Worm (Caenorhabditis elegans) whole organism, L3 larva: ENCODE measurements around the gene F31E3.6.
A peak's percentile ranks its signal among the peaks of the same experiment; 100 is the strongest.
"Not testable (repeated sequence)": the region's sequence is repeated elsewhere in the genome, so short reads cannot be mapped to it uniquely, and the experiment has no call there.

ENCODE experiments used
- ZK546.5 ChIP-seq: sonication (generic microtip); optimal IDR thresholded peaks from 2 replicates; lab custom pipeline; 2017; ENCODE audit warnings: missing biosample characterization, missing genetic modification characterization
- aly-2 ChIP-seq: fragments of 150-350 bp; optimal IDR thresholded peaks from 2 replicates; lab custom pipeline; 2014; ENCODE audit warnings: missing biosample characterization, missing genetic modification characterization
- ama-1 ChIP-seq: fragments of 150-350 bp; optimal IDR thresholded peaks from 2 replicates; lab custom pipeline; 2018
- ceh-28 ChIP-seq: fragments of 150-350 bp; optimal IDR thresholded peaks from 2 replicates; lab custom pipeline; 2014; ENCODE audit warnings: missing biosample characterization, missing genetic modification reagents, missing genetic modification characterization
- ceh-82 ChIP-seq: fragments of 150-350 bp; optimal IDR thresholded peaks from 2 replicates; lab custom pipeline; 2014; ENCODE audit warnings: missing biosample characterization, missing genetic modification characterization
- ceh-9 ChIP-seq: sonication (generic microtip); optimal IDR thresholded peaks from 2 replicates; lab custom pipeline; 2018; ENCODE audit warnings: missing biosample characterization, missing genetic modification characterization
- egl-5 ChIP-seq: fragments of 150-350 bp; optimal IDR thresholded peaks from 2 replicates; lab custom pipeline; 2017; ENCODE audit warnings: missing biosample characterization, missing genetic modification reagents, missing genetic modification characterization, inconsistent platforms
- elt-1 ChIP-seq: fragments of 150-350 bp; optimal IDR thresholded peaks from 2 replicates; lab custom pipeline; 2014; ENCODE audit warnings: missing biosample characterization, missing genetic modification characterization
- elt-2 ChIP-seq: sonication (generic microtip); optimal IDR thresholded peaks from 2 replicates; lab custom pipeline; 2016; ENCODE audit warnings: missing genetic modification reagents, mild to moderate bottlenecking, missing genetic modification characterization, missing compliant biosample characterization
- elt-3 ChIP-seq, 3 experiments: fragments of 150-350 bp in 1 of 3; sonication (generic microtip) in 2 of 3; optimal IDR thresholded peaks; 2 replicates in 2 of 3; 4 replicates in 1 of 3; lab custom pipeline; 2014 to 2017; ENCODE audit warnings: missing biosample characterization in 3 of 3, missing genetic modification characterization in 3 of 3
- eor-1 ChIP-seq, 2 experiments: fragments of 150-350 bp; optimal IDR thresholded peaks; 2 replicates each; lab custom pipeline; 2014 to 2018; ENCODE audit warnings: missing biosample characterization in 2 of 2, missing genetic modification characterization in 2 of 2
- fos-1 ChIP-seq: fragments of 150-350 bp; optimal IDR thresholded peaks from 2 replicates; lab custom pipeline; 2014; ENCODE audit warnings: missing biosample characterization, missing genetic modification characterization
- jun-1 ChIP-seq: fragments of 150-350 bp; optimal IDR thresholded peaks from 2 replicates; lab custom pipeline; 2014; ENCODE audit warnings: missing biosample characterization, missing genetic modification reagents, missing genetic modification characterization
- lin-15B ChIP-seq: fragments of 150-350 bp; optimal IDR thresholded peaks from 2 replicates; lab custom pipeline; 2014; ENCODE audit warnings: missing biosample characterization, missing genetic modification characterization
- lsy-12 ChIP-seq: sonication (generic microtip); optimal IDR thresholded peaks from 2 replicates; lab custom pipeline; 2016; ENCODE audit warnings: mild to moderate bottlenecking, missing genetic modification characterization, missing compliant biosample characterization
- mml-1 ChIP-seq: fragments of 150-350 bp; sonication (generic microtip); optimal IDR thresholded peaks from 3 replicates; lab custom pipeline; 2014; ENCODE audit warnings: missing biosample characterization, missing genetic modification characterization
- nfya-1 ChIP-seq: sonication (generic microtip); optimal IDR thresholded peaks from 2 replicates; lab custom pipeline; 2017; ENCODE audit warnings: missing genetic modification characterization, mild to moderate bottlenecking, missing compliant biosample characterization, antibody characterized with exemption, moderate library complexity; ENCODE audit not compliant: insufficient read depth
- nhr-11 ChIP-seq: fragments of 150-350 bp; optimal IDR thresholded peaks from 2 replicates; lab custom pipeline; 2014; ENCODE audit warnings: missing biosample characterization, missing genetic modification characterization
- nhr-12 ChIP-seq: fragments of 150-350 bp; optimal IDR thresholded peaks from 2 replicates; lab custom pipeline; 2014; ENCODE audit warnings: missing biosample characterization, missing genetic modification characterization
- nhr-23 ChIP-seq: fragments of 150-350 bp; optimal IDR thresholded peaks from 2 replicates; lab custom pipeline; 2014; ENCODE audit warnings: missing biosample characterization, missing genetic modification reagents, missing genetic modification characterization
- nhr-237 ChIP-seq: fragments of 150-350 bp; optimal IDR thresholded peaks from 2 replicates; lab custom pipeline; 2014; ENCODE audit warnings: missing biosample characterization, missing genetic modification characterization
- nhr-25 ChIP-seq: sonication (generic microtip); optimal IDR thresholded peaks from 2 replicates; lab custom pipeline; 2017; ENCODE audit warnings: missing biosample characterization, missing genetic modification characterization
- nhr-28 ChIP-seq: fragments of 150-350 bp; optimal IDR thresholded peaks from 2 replicates; lab custom pipeline; 2014; ENCODE audit warnings: missing biosample characterization, missing genetic modification characterization
- nhr-43 ChIP-seq: sonication (generic microtip); optimal IDR thresholded peaks from 2 replicates; lab custom pipeline; 2016; ENCODE audit warnings: mild to moderate bottlenecking, missing genetic modification characterization, missing compliant biosample characterization; ENCODE audit not compliant: poor library complexity, severe bottlenecking
- nhr-67 ChIP-seq: fragments of 150-350 bp; optimal IDR thresholded peaks from 2 replicates; lab custom pipeline; 2014; ENCODE audit warnings: missing biosample characterization, missing genetic modification characterization
- nhr-76 ChIP-seq: fragments of 150-350 bp; sonication (generic microtip); optimal IDR thresholded peaks from 5 replicates; lab custom pipeline; 2014; ENCODE audit warnings: missing biosample characterization, missing genetic modification characterization
- nhr-77 ChIP-seq: fragments of 150-350 bp; optimal IDR thresholded peaks from 2 replicates; lab custom pipeline; 2014; ENCODE audit warnings: missing biosample characterization, missing genetic modification characterization
- pha-4 ChIP-seq: fragments of 150-350 bp; optimal IDR thresholded peaks from 2 replicates; lab custom pipeline; 2014; ENCODE audit warnings: missing biosample characterization, missing genetic modification reagents, missing genetic modification characterization
- pqm-1 ChIP-seq: fragments of 150-350 bp; optimal IDR thresholded peaks from 2 replicates; lab custom pipeline; 2017; ENCODE audit warnings: missing biosample characterization, missing genetic modification characterization, inconsistent platforms
- sea-2 ChIP-seq: fragments of 150-350 bp; sonication (generic microtip); optimal IDR thresholded peaks from 4 replicates; lab custom pipeline; 2014; ENCODE audit warnings: missing biosample characterization, missing genetic modification reagents, missing genetic modification characterization
- snpc-4 ChIP-seq: fragments of 150-350 bp; optimal IDR thresholded peaks from 2 replicates; lab custom pipeline; 2014; ENCODE audit warnings: missing biosample characterization, missing genetic modification characterization
- unc-62 ChIP-seq: fragments of 150-350 bp; sonication (generic microtip); optimal IDR thresholded peaks from 4 replicates; lab custom pipeline; 2014; ENCODE audit warnings: missing biosample characterization, missing genetic modification reagents, missing genetic modification characterization
- ztf-4 ChIP-seq: fragments of 150-350 bp; optimal IDR thresholded peaks from 2 replicates; lab custom pipeline; 2014; ENCODE audit warnings: missing biosample characterization, missing genetic modification characterization

F31E3.6 gene

DNA sequence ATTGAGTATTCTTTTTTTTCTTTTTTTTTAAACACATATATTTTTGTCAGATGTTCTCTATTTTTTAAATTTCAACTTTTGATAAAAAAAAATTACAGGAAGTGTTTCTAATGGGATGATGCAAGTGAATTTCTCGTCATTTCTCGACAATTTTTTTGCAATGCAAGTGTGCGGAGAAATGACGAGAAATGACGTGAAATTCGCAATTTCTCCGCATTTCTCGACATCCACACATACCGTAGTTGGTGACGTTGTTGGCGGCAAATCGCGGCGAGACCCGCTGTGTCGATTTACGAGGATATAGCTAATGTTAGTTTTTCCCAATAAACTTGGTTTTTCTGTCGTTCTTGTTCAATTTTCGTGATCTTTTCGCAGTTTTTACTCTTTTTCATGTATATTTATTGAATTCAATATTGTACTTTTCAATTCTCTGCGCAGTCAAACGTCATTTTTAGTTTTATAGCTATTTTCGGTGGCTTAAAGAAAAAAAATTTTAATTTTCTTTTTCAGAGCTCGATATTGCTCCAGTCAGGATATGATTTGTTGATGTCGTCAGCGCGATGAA, at the start of gene F31E3.6:
TSS of gene F31E3.6 (plus strand) at position 93 of the 565 bp plus-strand sequence.
- TF ChIP-seq ZK546.5, fos-1, aly-2 (tag; lab: Kevin White, UChicago): not testable (repeated sequence)
- TF ChIP-seq, all 47 proteins: peak for 0; not testable (repeated sequence) for 47

DNA sequence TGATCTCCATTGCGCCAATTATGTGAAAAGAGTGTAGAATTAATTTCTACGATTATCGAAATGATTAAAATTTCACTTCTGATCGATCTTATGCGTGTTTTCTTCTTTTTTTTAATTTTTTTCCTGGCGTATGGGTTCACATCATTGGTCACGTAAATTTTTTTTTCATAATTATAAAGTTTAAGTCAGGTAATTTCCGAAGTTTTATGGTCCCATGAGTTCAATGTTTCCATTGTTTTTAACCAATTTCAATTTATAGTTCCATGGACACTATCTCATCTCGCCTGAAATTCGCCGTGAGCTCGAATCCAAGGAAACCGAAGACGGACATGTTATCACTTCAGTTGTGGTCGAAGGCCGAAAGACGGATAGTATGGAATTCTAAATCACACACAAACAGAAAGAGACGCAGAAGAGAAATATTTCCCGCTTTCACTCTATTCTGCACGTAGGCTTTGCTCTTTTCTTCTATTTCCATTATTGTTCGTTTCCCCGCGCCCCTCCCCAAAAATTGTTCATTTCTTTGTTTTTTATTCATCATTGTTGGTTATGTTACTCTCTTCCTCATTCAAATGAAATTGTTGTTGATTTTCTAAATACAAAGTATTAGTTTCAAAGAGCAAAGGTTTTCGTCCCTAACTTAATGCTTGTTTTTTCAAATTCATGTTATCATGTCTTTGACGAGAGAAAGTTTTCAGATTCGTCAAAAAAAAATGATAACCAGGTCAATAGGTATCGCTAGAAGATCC, 46.4 kb upstream of the F31E3.6 start, which contains the start of the genes F57B9.8 and coq-2:
TSS of gene F57B9.8 (minus strand) at position 51 of the 749 bp plus-strand sequence.
TSS of gene coq-2 (plus strand) at position 699 of the 749 bp plus-strand sequence.
- TF ChIP-seq elt-3 (tag; optimal IDR thresholded peaks at IDR 0.05; lab: Kevin White, UChicago) (no peak), nhr-25 (tag; lab: Kevin White, UChicago) (no peak), ztf-4 (no peak), pqm-1 (tag; lab: Kevin White, UChicago) (no peak), lsy-12 (tag; lab: Kevin White, UChicago) (no peak), unc-62 (no peak), nhr-43 (tag; lab: Kevin White, UChicago) (no peak), nhr-77 (tag; lab: Kevin White, UChicago) (no peak), elt-2 (tag; lab: Kevin White, UChicago) (no peak), ceh-28 (tag; lab: Kevin White, UChicago) (no peak), sea-2 (GFP tag; lab: Kevin White, UChicago) (no peak), eor-1 (tag; optimal IDR thresholded peaks at IDR 0.05; lab: Kevin White, UChicago) (no peak), fos-1 (tag; lab: Kevin White, UChicago) (no peak), nhr-76 (tag; lab: Kevin White, UChicago) (no peak), ceh-9 (no peak), egl-5 (tag; lab: Kevin White, UChicago) (no peak), nhr-28 (no peak)

DNA sequence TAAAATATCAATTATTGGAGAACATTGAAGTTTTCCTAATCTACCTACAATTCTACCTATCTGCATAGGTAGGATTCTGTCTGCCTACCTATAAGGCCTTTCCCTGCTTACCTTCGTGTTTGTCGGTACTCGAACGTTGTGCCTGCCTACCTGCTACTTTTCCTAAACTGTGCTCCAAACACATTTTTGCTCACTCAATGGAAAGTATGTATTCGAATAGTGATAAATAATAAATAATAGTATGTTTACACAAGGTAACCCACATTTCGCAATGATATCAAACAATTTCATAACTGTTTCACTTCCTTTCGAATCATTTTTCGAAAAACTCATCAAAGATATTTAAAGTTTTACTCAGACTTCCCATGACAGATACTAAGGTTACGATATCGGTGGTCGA, 42.4 kb upstream of the F31E3.6 start, which contains the start of gene F57B9.3:
TSS of gene F57B9.3 (plus strand) at position 301 of the 400 bp plus-strand sequence.
- no peak for TF ChIP-seq pqm-1 (tag; lab: Kevin White, UChicago)
- TF ChIP-seq pha-4: peak; percentile 43

DNA sequence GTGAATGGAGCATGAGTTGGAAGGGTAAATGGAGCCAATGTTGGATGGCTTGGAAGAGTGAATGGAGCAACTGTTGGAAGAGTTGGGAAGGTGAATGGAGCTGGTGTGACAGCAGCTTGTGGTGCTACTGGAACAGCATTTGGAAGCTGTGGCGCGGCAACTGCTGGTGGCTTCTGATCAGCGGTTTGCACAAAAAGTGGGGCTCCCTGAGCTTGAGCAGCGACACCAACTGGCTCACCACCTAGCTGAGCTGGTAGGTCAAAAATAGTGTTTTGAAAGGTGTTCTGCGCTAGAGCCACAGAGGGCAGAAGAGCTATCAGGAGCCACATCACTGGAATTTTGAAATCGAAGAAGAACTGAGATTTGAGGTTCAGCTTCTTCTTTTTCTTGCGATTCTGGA, 36.6 kb upstream of the F31E3.6 start:
- TF ChIP-seq snpc-4 (tag; lab: Kevin White, UChicago) (no peak), lin-15B (tag; lab: Kevin White, UChicago) (no peak), unc-62 (no peak), elt-1 (no peak), ceh-28 (tag; lab: Kevin White, UChicago) (no peak), eor-1 (tag; optimal IDR thresholded peaks at IDR 0.05; lab: Kevin White, UChicago) (no peak), nhr-23 (tag; lab: Kevin White, UChicago) (no peak), nhr-28 (no peak)

DNA sequence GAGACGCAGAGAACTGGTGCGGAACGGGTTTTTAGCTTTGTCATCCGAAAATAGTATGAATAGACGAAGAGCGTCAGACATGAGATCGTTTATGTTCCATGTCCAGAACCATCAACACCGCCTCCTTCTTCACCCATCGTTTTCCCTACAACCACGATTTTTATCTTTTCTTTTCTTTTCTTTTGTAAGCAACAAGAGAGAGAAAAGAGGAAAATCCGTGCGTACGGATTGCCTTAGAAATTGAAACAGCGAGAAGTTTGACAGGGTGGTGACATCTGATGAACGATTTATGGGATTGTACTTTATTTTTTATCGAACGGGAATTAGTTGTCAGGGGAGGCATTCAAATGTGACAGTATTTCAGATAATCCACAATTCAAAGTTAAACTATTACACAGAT, 36.1 kb upstream of the F31E3.6 start, which contains the start of gene abu-13:
TSS of gene abu-13 (minus strand) at position 152 of the 400 bp plus-strand sequence.
- TF ChIP-seq nhr-43 (tag; lab: Kevin White, UChicago): no peak
- TF ChIP-seq nhr-23 (tag; lab: Kevin White, UChicago): peak; percentile 46

DNA sequence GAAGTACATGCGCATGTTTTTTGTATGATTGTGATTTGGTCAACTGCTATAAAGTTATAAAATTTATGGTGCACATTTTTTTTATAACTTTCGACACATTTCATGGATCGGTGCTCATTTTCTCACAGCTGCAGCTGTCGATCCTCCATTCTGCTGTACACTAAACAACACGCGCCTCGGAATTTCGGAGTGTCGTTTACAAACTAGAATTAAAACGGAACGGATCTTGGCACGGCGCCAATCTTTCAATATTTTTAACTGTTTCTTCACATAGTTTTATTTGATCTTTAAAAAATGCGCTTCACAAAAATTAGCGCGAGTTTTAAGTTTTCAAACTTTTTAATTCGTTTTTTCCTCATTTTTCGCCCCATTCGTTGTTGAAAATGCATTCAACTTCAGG, 35.5 kb upstream of the F31E3.6 start, which contains the start of gene let-711:
TSS of gene let-711 (plus strand) at position 337 of the 400 bp plus-strand sequence.
- TF ChIP-seq ama-1 (lab: Kevin White, UChicago) (no peak), mml-1 (no peak), nhr-237 (tag; lab: Kevin White, UChicago) (no peak), pqm-1 (tag; lab: Kevin White, UChicago) (no peak), lsy-12 (tag; lab: Kevin White, UChicago) (no peak), nhr-67 (tag; lab: Kevin White, UChicago) (no peak), pha-4 (peak; percentile 9), ceh-82 (tag; lab: Kevin White, UChicago) (no peak), nhr-12 (tag; lab: Kevin White, UChicago) (no peak), jun-1 (no peak), nfya-1 (tag; lab: Kevin White, UChicago) (peak; percentile 32), nhr-11 (tag; lab: Kevin White, UChicago) (no peak), nhr-76 (tag; lab: Kevin White, UChicago) (no peak), elt-3 (tag; optimal IDR thresholded peaks at IDR 0.05; lab: Kevin White, UChicago) (no peak)
